Worm (Caenorhabditis elegans) whole organism, late embryonic: Measurements from ENCODE around the gene brap-2.

Source experiments
- C38D4.7 ChIP-seq: fragments of 200-800 bp; sonication (Bioruptor generic); optimal IDR thresholded peaks from 2 replicates; lab custom pipeline; 2018; ENCODE audit warnings: mild to moderate bottlenecking, missing genetic modification characterization, moderate library complexity, missing compliant biosample characterization
- ama-1 ChIP-seq: fragments of 150-350 bp; optimal IDR thresholded peaks from 2 replicates; lab custom pipeline; 2014
- elt-2 ChIP-seq: sonication (generic microtip); optimal IDR thresholded peaks from 2 replicates; lab custom pipeline; 2016; ENCODE audit warnings: missing genetic modification reagents, missing genetic modification characterization, missing compliant biosample characterization
- hlh-8 ChIP-seq: sonication (generic microtip); optimal IDR thresholded peaks from 2 replicates; lab custom pipeline; 2016; ENCODE audit warnings: missing genotype, missing genetic modification characterization, missing compliant biosample characterization
- nhr-11 ChIP-seq: fragments of 150-350 bp; optimal IDR thresholded peaks from 2 replicates; lab custom pipeline; 2014; ENCODE audit warnings: missing biosample characterization, missing genetic modification characterization
- rnt-1 ChIP-seq: sonication (generic microtip); optimal IDR thresholded peaks from 2 replicates; lab custom pipeline; 2016; ENCODE audit warnings: missing genetic modification characterization, missing compliant biosample characterization
- unc-55 ChIP-seq: sonication (generic microtip); optimal IDR thresholded peaks from 2 replicates; lab custom pipeline; 2017; ENCODE audit warnings: missing biosample characterization, missing genetic modification reagents, missing genetic modification characterization

- no peak for TF ChIP-seq hlh-8
- no peak for TF ChIP-seq ama-1 (lab: Kevin White, UChicago)
- TF ChIP-seq nhr-11 (tag; lab: Kevin White, UChicago), result no peak
- no peak for TF ChIP-seq elt-2 (tag; lab: Kevin White, UChicago)
- TF ChIP-seq unc-55 (GFP tag; lab: Kevin White, UChicago), result no peak
- no peak for TF ChIP-seq rnt-1 (tag; lab: Kevin White, UChicago)
- TF ChIP-seq C38D4.7 (GFP tag; lab: Kevin White, UChicago), result no peak
These were observed 40.1 kb upstream of the brap-2 start, which contains the start of gene srx-114 for ce11 chrII:5433069-5433468.
